Fruit fly (Drosophila melanogaster) whole organism, embryonic: ENCODE results near the gene CG32487.

Source experiments
- B-H2 ChIP-seq: fragments of 200-800 bp; sonication (Bioruptor generic); optimal IDR thresholded peaks from 2 replicates; lab custom pipeline; 2018; ENCODE audit warnings: missing biosample characterization, mild to moderate bottlenecking, missing genetic modification characterization
- CG11247 ChIP-seq: fragments of 200-800 bp; sonication (Bioruptor generic); IDR thresholded peaks from 2 replicates; pipeline ENCODE4 v1.3.6; 2022; ENCODE audit warnings: missing biosample characterization, missing genetic modification characterization
- CG11695 ChIP-seq: fragments of 200-800 bp; sonication (Bioruptor generic); IDR thresholded peaks from 3 replicates; pipeline ENCODE4 v1.3.6; 2022; ENCODE audit warnings: missing biosample characterization, missing genetic modification characterization
- CG12104 ChIP-seq: fragments of 200-800 bp; sonication (Bioruptor generic); optimal IDR thresholded peaks from 3 replicates; lab custom pipeline; 2016; ENCODE audit warnings: missing biosample characterization, missing genetic modification characterization
- CG12769 ChIP-seq: fragments of 200-800 bp; sonication (Bioruptor generic); optimal IDR thresholded peaks from 2 replicates; lab custom pipeline; 2019; ENCODE audit warnings: missing biosample characterization, mild to moderate bottlenecking, missing genetic modification characterization, moderate library complexity
- CG12942 ChIP-seq: fragments of 200-800 bp; sonication (Bioruptor generic); optimal IDR thresholded peaks from 3 replicates; lab custom pipeline; 2016; ENCODE audit warnings: missing biosample characterization, missing genetic modification characterization
- CG14860 ChIP-seq: fragments of 200-800 bp; sonication (Bioruptor generic); IDR thresholded peaks from 3 replicates; pipeline ENCODE4 v1.3.6; 2022; ENCODE audit warnings: missing biosample characterization, missing genetic modification characterization; ENCODE audit not compliant: partially characterized antibody
- CG2120 ChIP-seq: fragments of 200-800 bp; sonication (Bioruptor generic); optimal IDR thresholded peaks from 3 replicates; lab custom pipeline; 2016; ENCODE audit warnings: missing biosample characterization, missing genetic modification characterization
- CG2678 ChIP-seq: fragments of 200-800 bp; sonication (Bioruptor generic); optimal IDR thresholded peaks from 3 replicates; lab custom pipeline; 2019; ENCODE audit warnings: missing biosample characterization, mild to moderate bottlenecking, missing genetic modification characterization, moderate library complexity
- CG31365 ChIP-seq: fragments of 200-800 bp; sonication (Bioruptor generic); optimal IDR thresholded peaks from 2 replicates; lab custom pipeline; 2018; ENCODE audit warnings: missing biosample characterization, mild to moderate bottlenecking, missing genetic modification characterization
- CG3163 ChIP-seq: fragments of 200-800 bp; sonication (Bioruptor generic); optimal IDR thresholded peaks from 3 replicates; lab custom pipeline; 2016; ENCODE audit warnings: missing biosample characterization, missing genetic modification characterization
- CG33213 ChIP-seq: fragments of 200-800 bp; sonication (Bioruptor generic); optimal IDR thresholded peaks from 3 replicates; lab custom pipeline; 2016; ENCODE audit warnings: missing biosample characterization, missing genetic modification characterization
- CG34376 ChIP-seq: fragments of 200-800 bp; sonication (Bioruptor generic); optimal IDR thresholded peaks from 2 replicates; lab custom pipeline; 2018; ENCODE audit warnings: missing biosample characterization, mild to moderate bottlenecking, missing genetic modification characterization
- CG4617 ChIP-seq: fragments of 200-800 bp; sonication (Bioruptor generic); optimal IDR thresholded peaks from 3 replicates; lab custom pipeline; 2016; ENCODE audit warnings: missing biosample characterization, missing genetic modification characterization, borderline replicate concordance
- CG6791 ChIP-seq: fragments of 200-800 bp; sonication (Bioruptor generic); IDR thresholded peaks from 3 replicates; pipeline ENCODE4 v1.3.6; 2022; ENCODE audit warnings: missing biosample characterization, missing genetic modification characterization; ENCODE audit not compliant: partially characterized antibody
- CG6854 ChIP-seq: fragments of 200-800 bp; sonication (Bioruptor generic); optimal IDR thresholded peaks from 3 replicates; lab custom pipeline; 2017; ENCODE audit warnings: missing biosample characterization, mild to moderate bottlenecking, missing genetic modification characterization
- CG8089 ChIP-seq: fragments of 200-800 bp; sonication (Bioruptor generic); optimal IDR thresholded peaks from 3 replicates; lab custom pipeline; 2016; ENCODE audit warnings: missing biosample characterization, missing genetic modification characterization
- CG9609 ChIP-seq: fragments of 200-800 bp; sonication (Bioruptor generic); optimal IDR thresholded peaks from 3 replicates; lab custom pipeline; 2016; ENCODE audit warnings: missing biosample characterization, missing genetic modification characterization
- CrebB ChIP-seq: fragments of 200-800 bp; sonication (Bioruptor generic); optimal IDR thresholded peaks from 3 replicates; lab custom pipeline; 2018; ENCODE audit warnings: missing biosample characterization, mild to moderate bottlenecking, missing genetic modification characterization
- Ets65A ChIP-seq: fragments of 200-800 bp; sonication (Bioruptor generic); peaks from one replicate; lab custom pipeline; 2016; ENCODE audit warnings: missing biosample characterization, missing genetic modification characterization
- Fer2 ChIP-seq: fragments of 200-800 bp; sonication (Bioruptor generic); optimal IDR thresholded peaks from 2 replicates; lab custom pipeline; 2018; ENCODE audit warnings: missing biosample characterization, mild to moderate bottlenecking, missing genetic modification characterization, moderate library complexity
- HmgD ChIP-seq: fragments of 200-800 bp; sonication (Bioruptor generic); optimal IDR thresholded peaks from 3 replicates; lab custom pipeline; 2016; ENCODE audit warnings: missing biosample characterization, missing genetic modification characterization
- Meics ChIP-seq: fragments of 200-800 bp; sonication (Bioruptor generic); optimal IDR thresholded peaks from 2 replicates; lab custom pipeline; 2017; ENCODE audit warnings: missing biosample characterization, mild to moderate bottlenecking, missing genetic modification characterization
- Mrtf ChIP-seq: fragments of 200-800 bp; sonication (Bioruptor generic); IDR thresholded peaks from 3 replicates; pipeline ENCODE4 v1.3.6; 2022; ENCODE audit warnings: missing biosample characterization, missing genetic modification characterization
- NK7.1 ChIP-seq: fragments of 200-800 bp; sonication (Bioruptor generic); optimal IDR thresholded peaks from 3 replicates; lab custom pipeline; 2016; ENCODE audit warnings: missing biosample characterization, missing genetic modification characterization
- Rfx ChIP-seq: fragments of 200-800 bp; sonication (Bioruptor generic); IDR thresholded peaks from 2 replicates; pipeline ENCODE4 v1.3.6; 2022; ENCODE audit warnings: missing biosample characterization, missing genetic modification characterization
- Rx ChIP-seq: fragments of 200-800 bp; sonication (Bioruptor generic); IDR thresholded peaks from 2 replicates; pipeline ENCODE4 v1.3.6; 2022; ENCODE audit warnings: missing biosample characterization, missing genetic modification characterization
- chif ChIP-seq, 2 experiments: fragments of 200-800 bp; sonication (Bioruptor generic); optimal IDR thresholded peaks; 3 replicates each; lab custom pipeline; 2016; ENCODE audit warnings: missing biosample characterization in 2 of 2, missing genetic modification characterization in 2 of 2
- danr ChIP-seq: fragments of 200-800 bp; sonication (Bioruptor generic); IDR thresholded peaks from 2 replicates; pipeline ENCODE4 v1.3.6; 2022; ENCODE audit warnings: missing biosample characterization, missing genetic modification characterization
- dysf ChIP-seq: fragments of 200-800 bp; sonication (Bioruptor generic); IDR thresholded peaks from 3 replicates; pipeline ENCODE4 v1.3.6; 2022; ENCODE audit warnings: missing biosample characterization, missing genetic modification characterization
- ftz-f1 ChIP-seq: fragments of 200-800 bp; sonication (Bioruptor generic); optimal IDR thresholded peaks from 2 replicates; lab custom pipeline; 2016; ENCODE audit warnings: missing biosample characterization, missing genetic modification characterization
- ken ChIP-seq: fragments of 200-800 bp; sonication (Bioruptor generic); IDR thresholded peaks from 3 replicates; pipeline ENCODE4 v1.3.6; 2022; ENCODE audit warnings: missing biosample characterization, missing genetic modification characterization
- klu ChIP-seq: fragments of 200-800 bp; sonication (Bioruptor generic); IDR thresholded peaks from 2 replicates; pipeline ENCODE4 v1.3.6; 2022; ENCODE audit warnings: missing biosample characterization, missing genetic modification characterization
- lmd ChIP-seq: fragments of 200-800 bp; sonication (Bioruptor generic); IDR thresholded peaks from 2 replicates; pipeline ENCODE4 v1.3.6; 2022; ENCODE audit warnings: missing biosample characterization, missing genetic modification characterization
- lov ChIP-seq, 2 experiments: fragments of 200-800 bp in 1 of 2; fragments of >200 bp in 1 of 2; sonication (Bioruptor generic) in 1 of 2; IDR thresholded peaks in 1 of 2; optimal IDR thresholded peaks in 1 of 2; 2 replicates in 1 of 2; 3 replicates in 1 of 2; pipeline versions ENCODE4 v1.3.6 to Lab custom; 2017 to 2022; ENCODE audit warnings: missing biosample characterization in 1 of 2, missing genetic modification characterization in 1 of 2
- nom ChIP-seq: fragments of 200-800 bp; sonication (Bioruptor generic); optimal IDR thresholded peaks from 2 replicates; lab custom pipeline; 2017; ENCODE audit warnings: missing biosample characterization, missing genetic modification characterization, mild to moderate bottlenecking, moderate library complexity, missing genetic modification reagents
- pan ChIP-seq, 4 experiments: fragments of >200 bp in 3 of 4; fragments of 200-800 bp in 1 of 4; sonication (Bioruptor generic) in 1 of 4; optimal IDR thresholded peaks in 3 of 4; IDR thresholded peaks in 1 of 4; 2 replicates each; pipeline versions ENCODE4 v1.3.6 to Lab custom; 2017 to 2022; ENCODE audit warnings: missing biosample characterization in 2 of 4, missing genetic modification characterization in 2 of 4, mixed read lengths in 1 of 4
- pb ChIP-seq: fragments of 200-800 bp; sonication (Bioruptor generic); optimal IDR thresholded peaks from 3 replicates; lab custom pipeline; 2016; ENCODE audit warnings: missing biosample characterization, missing genetic modification characterization
- peb ChIP-seq: fragments of 200-800 bp; sonication (Bioruptor generic); IDR thresholded peaks from 2 replicates; pipeline ENCODE4 v1.3.6; 2022; ENCODE audit warnings: missing biosample characterization, missing genetic modification characterization
- psq ChIP-seq: fragments of 200-800 bp; sonication (Bioruptor generic); optimal IDR thresholded peaks from 2 replicates; lab custom pipeline; 2017; ENCODE audit warnings: missing biosample characterization, missing genetic modification characterization
- row ChIP-seq: fragments of 200-800 bp; sonication (Bioruptor generic); IDR thresholded peaks from 3 replicates; pipeline ENCODE4 v1.3.6; 2022; ENCODE audit warnings: missing biosample characterization, missing genetic modification characterization
- run ChIP-seq: fragments of 200-800 bp; sonication (Bioruptor generic); optimal IDR thresholded peaks from 3 replicates; lab custom pipeline; 2018; ENCODE audit warnings: missing biosample characterization, mild to moderate bottlenecking, missing genetic modification characterization
- sisA ChIP-seq: fragments of 200-800 bp; sonication (Bioruptor generic); IDR thresholded peaks from 2 replicates; pipeline ENCODE4 v1.3.6; 2022; ENCODE audit warnings: missing biosample characterization, missing genetic modification characterization
- sqz ChIP-seq: fragments of 200-800 bp; sonication (Bioruptor generic); optimal IDR thresholded peaks from 3 replicates; lab custom pipeline; 2018; ENCODE audit warnings: missing biosample characterization, mild to moderate bottlenecking, missing genetic modification characterization
- tx ChIP-seq: fragments of 200-800 bp; sonication (Bioruptor generic); optimal IDR thresholded peaks from 2 replicates; lab custom pipeline; 2016; ENCODE audit warnings: missing biosample characterization, missing genetic modification characterization
- wdn ChIP-seq: fragments of 200-800 bp; sonication (Bioruptor generic); IDR thresholded peaks from 2 replicates; pipeline ENCODE4 v1.3.6; 2022; ENCODE audit warnings: missing biosample characterization, missing genetic modification characterization
- wek ChIP-seq: fragments of 200-800 bp; sonication (Bioruptor generic); optimal IDR thresholded peaks from 3 replicates; lab custom pipeline; 2018; ENCODE audit warnings: missing biosample characterization, mild to moderate bottlenecking, missing genetic modification characterization, moderate library complexity
- zfh1 ChIP-seq: fragments of 200-800 bp; sonication (Bioruptor generic); IDR thresholded peaks from 3 replicates; pipeline ENCODE4 v1.3.6; 2022; ENCODE audit warnings: missing biosample characterization, missing genetic modification characterization

Gene CG32487

dm6 chr3L:3052110-3052871, 35.2 kb upstream of the CG32487 start, which contains the start of gene CG1271 (continued):
- TF ChIP-seq klu (GFP tag; lab: Robert Waterston, UW) (no peak), HmgD (GFP tag; lab: Kevin White, UChicago) (peak; percentile 17), CG14860 (no peak), CG2678 (tag; lab: Kevin White, UChicago) (peak; percentile 81), CG9609 (GFP tag; lab: Kevin White, UChicago) (peak; percentile 40), lmd (GFP tag; lab: Robert Waterston, UW) (peak; percentile 68), CG31365 (tag; lab: Kevin White, UChicago) (peak; percentile 11), CG11247 (peak; percentile 51), nom (GFP tag; lab: Kevin White, UChicago) (peak; percentile 52), lov (optimal IDR thresholded peaks at IDR 0.05; lab: Kevin White, UChicago) (no peak), lov (GFP tag; IDR thresholded peaks at IDR 0.05; lab: Robert Waterston, UW) (no peak), Rfx (peak; percentile 76), CG4617 (GFP tag; lab: Kevin White, UChicago) (peak; percentile 58), CG8089 (GFP tag; lab: Kevin White, UChicago) (peak; percentile 40), NK7.1 (GFP tag; lab: Kevin White, UChicago) (peak; percentile 14), pan (optimal IDR thresholded peaks at IDR 0.05; lab: Kevin White, UChicago) (no peak), pan (GFP tag; optimal IDR thresholded peaks at IDR 0.05 in 1 of 2, IDR thresholded peaks at IDR 0.05 in 1 of 2) (peak in 1 of 2 experiments; percentile 18), tx (GFP tag; lab: Kevin White, UChicago) (peak; percentile 58), sisA (GFP tag; lab: Robert Waterston, UW) (peak; percentile 55), CG3163 (GFP tag; lab: Kevin White, UChicago) (peak; percentile 52), CG33213 (GFP tag; lab: Kevin White, UChicago) (peak; percentile 60), CrebB (tag; lab: Kevin White, UChicago) (peak; percentile 3), Ets65A (GFP tag; lab: Kevin White, UChicago) (peak; percentile 96), wdn (GFP tag; lab: Robert Waterston, UW) (peak; percentile 15; the same call in 1 of the 2 replicates), CG12769 (tag; lab: Kevin White, UChicago) (peak; percentile 59), B-H2 (peak; percentile 62), CG6854 (GFP tag; lab: Kevin White, UChicago) (peak; percentile 28), CG34376 (GFP tag; lab: Kevin White, UChicago) (peak; percentile 87), pb (GFP tag; lab: Kevin White, UChicago) (no peak), psq (GFP tag; lab: Kevin White, UChicago) (no peak), row (GFP tag; lab: Robert Waterston, UW) (peak; percentile 94), Fer2 (tag; lab: Kevin White, UChicago) (peak; percentile 20), Mrtf (GFP tag; lab: Robert Waterston, UW) (peak; percentile 55; the same call in 2 of the 3 replicates), chif (GFP tag; optimal IDR thresholded peaks at IDR 0.05; lab: Kevin White, UChicago) (peak; percentile 37 to 45), CG12104 (GFP tag; lab: Kevin White, UChicago) (peak; percentile 54), danr (GFP tag; lab: Robert Waterston, UW) (peak; percentile 41; the same call in 1 of the 2 replicates), CG6791 (no peak), ken (GFP tag; lab: Robert Waterston, UW) (0 out of 3 replicates have a peak, but pooled peaks have one; percentile 44), zfh1 (GFP tag; lab: Robert Waterston, UW) (peak; percentile 70), ftz-f1 (GFP tag; lab: Kevin White, UChicago) (no peak), sqz (GFP tag; lab: Kevin White, UChicago) (no peak), CG12942 (GFP tag; lab: Kevin White, UChicago) (peak; percentile 36), dysf (peak; percentile 69; the same call in 2 of the 3 replicates), wek (GFP tag; lab: Kevin White, UChicago) (no peak), CG11695 (GFP tag; lab: Robert Waterston, UW) (no peak; the same call in 1 of the 3 replicates), Rx (GFP tag; lab: Robert Waterston, UW) (peak; percentile 25; the same call in 1 of the 2 replicates), Meics (peak; percentile 75), CG2120 (GFP tag; lab: Kevin White, UChicago) (peak; percentile 83), run (tag; lab: Kevin White, UChicago) (no peak), peb (GFP tag; lab: Robert Waterston, UW) (peak; percentile 28; the same call in 1 of the 2 replicates)
